5 fruit fly cellular contexts compared by ENCODE assay signal in the genomic region with DNA sequence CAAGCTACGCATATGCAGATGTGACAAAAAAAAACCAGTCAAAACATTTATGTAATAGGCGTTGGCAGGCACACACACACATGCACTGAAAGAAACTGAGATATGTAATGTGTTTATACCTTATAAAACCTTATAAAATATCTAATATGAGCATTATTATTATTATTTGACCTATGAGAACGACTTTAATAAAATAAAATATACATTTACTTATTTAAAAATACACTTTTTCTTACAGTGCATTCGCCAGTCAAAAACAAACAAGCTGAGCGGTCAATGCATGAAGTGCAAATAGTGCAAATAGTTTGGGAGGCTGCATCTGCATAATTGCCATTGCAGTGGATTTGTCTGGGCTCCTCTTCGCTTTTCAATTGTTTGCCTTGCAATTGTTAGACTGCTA.
TF ChIP-seq lines count a peak whose summit lies in the region.

No protein-coding gene starts in this region.

- no peak for TF ChIP-seq CTCF in whole organism, embryonic (GFP tag; optimal IDR thresholded peaks at IDR 0.05; lab: Kevin White, UChicago)

TF ChIP-seq in whole organism, adult, 20 proteins besides CTCF, POLR2A, EP300 and RAD21 (continues in another document):
- TF ChIP-seq cic (GFP tag; optimal IDR thresholded peaks at IDR 0.05; lab: Kevin White, UChicago) (no peak), Clk (GFP tag; optimal IDR thresholded peaks at IDR 0.05; lab: Kevin White, UChicago) (no peak), ovo (GFP tag; optimal IDR thresholded peaks at IDR 0.05; lab: Kevin White, UChicago) (no peak), toe (GFP tag; optimal IDR thresholded peaks at IDR 0.05; lab: Kevin White, UChicago) (no peak), CG5204 (GFP tag; optimal IDR thresholded peaks at IDR 0.05; lab: Kevin White, UChicago) (no peak), pad (GFP tag; optimal IDR thresholded peaks at IDR 0.05; lab: Kevin White, UChicago) (no peak), CG14711 (tag; optimal IDR thresholded peaks at IDR 0.05; lab: Kevin White, UChicago) (peak; percentile 49), Crg-1 (GFP tag; optimal IDR thresholded peaks at IDR 0.05; lab: Kevin White, UChicago) (no peak), CG7045 (GFP tag; optimal IDR thresholded peaks at IDR 0.05; lab: Kevin White, UChicago) (no peak), CG7101 (tag; optimal IDR thresholded peaks at IDR 0.05; lab: Kevin White, UChicago) (peak; percentile 28), CG12768 (GFP tag; optimal IDR thresholded peaks at IDR 0.05; lab: Kevin White, UChicago) (peak; percentile 27), CG11617 (GFP tag; optimal IDR thresholded peaks at IDR 0.05; lab: Kevin White, UChicago) (peak; percentile 0), CG33017 (tag; optimal IDR thresholded peaks at IDR 0.05; lab: Kevin White, UChicago) (no peak), kay (GFP tag; lab: Kevin White, UChicago; ENCODE audit: borderline replicate concordance) (no peak), tj (GFP tag; optimal IDR thresholded peaks at IDR 0.05; lab: Kevin White, UChicago) (peak; percentile 81), Hr96 (GFP tag; optimal IDR thresholded peaks at IDR 0.05; lab: Kevin White, UChicago) (no peak), bab1 (GFP tag; optimal IDR thresholded peaks at IDR 0.05; lab: Kevin White, UChicago) (no peak), Mnt (GFP tag; optimal IDR thresholded peaks at IDR 0.05; lab: Kevin White, UChicago) (no peak)

TF ChIP-seq in whole organism, embryonic, 481 proteins besides CTCF, POLR2A, EP300 and RAD21 (continues in another document):
- TF ChIP-seq NfI (GFP tag; optimal IDR thresholded peaks at IDR 0.05; lab: Kevin White, UChicago) (peak; percentile 28), CG17385 (GFP tag; optimal IDR thresholded peaks at IDR 0.05; lab: Kevin White, UChicago) (peak; percentile 79), vvl (GFP tag; IDR thresholded peaks at IDR 0.05; lab: Robert Waterston, UW) (peak; percentile 87), CG11247 (GFP tag; IDR thresholded peaks at IDR 0.05; lab: Robert Waterston, UW) (peak; percentile 20; the same call in 1 of the 2 replicates), row (GFP tag; IDR thresholded peaks at IDR 0.05; lab: Robert Waterston, UW) (peak; percentile 72), CG12942 (GFP tag; optimal IDR thresholded peaks at IDR 0.05; lab: Kevin White, UChicago) (peak; percentile 54), CG8388 (GFP tag; optimal IDR thresholded peaks at IDR 0.05; lab: Kevin White, UChicago) (peak; percentile 77), CG17912 (GFP tag; optimal IDR thresholded peaks at IDR 0.05; lab: Kevin White, UChicago) (peak; percentile 11), CG8089 (GFP tag; optimal IDR thresholded peaks at IDR 0.05; lab: Kevin White, UChicago) (no peak), Awh (GFP tag; IDR thresholded peaks at IDR 0.05; lab: Robert Waterston, UW) (peak; percentile 80), CG10147 (GFP tag; optimal IDR thresholded peaks at IDR 0.05; lab: Kevin White, UChicago) (peak; percentile 49), Stat92E (GFP tag; optimal IDR thresholded peaks at IDR 0.05; lab: Kevin White, UChicago) (no peak), pum (GFP tag; optimal IDR thresholded peaks at IDR 0.05; lab: Kevin White, UChicago) (peak; percentile 41), ssp (GFP tag; IDR thresholded peaks at IDR 0.05; lab: Robert Waterston, UW) (peak; percentile 38; the same call in 1 of the 2 replicates), sim (GFP tag; IDR thresholded peaks at IDR 0.05; lab: Robert Waterston, UW) (peak; percentile 15; the same call in 1 of the 2 replicates), bsh (GFP tag; optimal IDR thresholded peaks at IDR 0.05; lab: Kevin White, UChicago) (peak in 1 of 2 experiments; percentile 73), CG1024 (GFP tag; IDR thresholded peaks at IDR 0.05; lab: Robert Waterston, UW) (peak; percentile 75)

TF ChIP-seq in whole organism, prepupa, 60 proteins besides CTCF, POLR2A, EP300 and RAD21 (continues in another document):
- peak; percentile 65 for TF ChIP-seq CG32006 (GFP tag; optimal IDR thresholded peaks at IDR 0.05; lab: Kevin White, UChicago)
- TF ChIP-seq Ets21C (GFP tag; optimal IDR thresholded peaks at IDR 0.05; lab: Kevin White, UChicago), result no peak
- TF ChIP-seq CG6808 (GFP tag; optimal IDR thresholded peaks at IDR 0.05; lab: Kevin White, UChicago), result no peak
- TF ChIP-seq Eip75B (GFP tag; optimal IDR thresholded peaks at IDR 0.05; lab: Kevin White, UChicago), result no peak
- peak in 1 of 2 experiments; percentile 43 for TF ChIP-seq salr (GFP tag; optimal IDR thresholded peaks at IDR 0.05; lab: Kevin White, UChicago)
- peak; percentile 17 for TF ChIP-seq dac (GFP tag; optimal IDR thresholded peaks at IDR 0.05; lab: Kevin White, UChicago)
- peak; percentile 59 for TF ChIP-seq svp (GFP tag; lab: Kevin White, UChicago)
- TF ChIP-seq pdm3 (GFP tag; optimal IDR thresholded peaks at IDR 0.05; lab: Kevin White, UChicago), result peak; percentile 46
- TF ChIP-seq Blimp-1 (GFP tag; optimal IDR thresholded peaks at IDR 0.05; lab: Kevin White, UChicago), result no peak
- peak; percentile 92 for TF ChIP-seq CG15336 (GFP tag; IDR thresholded peaks at IDR 0.05; lab: Robert Waterston, UW)
- no peak for TF ChIP-seq Hr38 (GFP tag; optimal IDR thresholded peaks at IDR 0.05; lab: Kevin White, UChicago)
- TF ChIP-seq CG11762 (GFP tag; optimal IDR thresholded peaks at IDR 0.05; lab: Kevin White, UChicago; ENCODE audit: insufficient read depth), result peak; percentile 33
- no peak for TF ChIP-seq esn (GFP tag; optimal IDR thresholded peaks at IDR 0.05; lab: Kevin White, UChicago)
- peak; percentile 38 for TF ChIP-seq CG7368 (GFP tag; optimal IDR thresholded peaks at IDR 0.05; lab: Kevin White, UChicago)
- no peak for TF ChIP-seq Ets96B (tag; optimal IDR thresholded peaks at IDR 0.05; lab: Kevin White, UChicago)
- peak; percentile 60 for TF ChIP-seq OdsH (GFP tag; optimal IDR thresholded peaks at IDR 0.05; lab: Kevin White, UChicago)
- TF ChIP-seq net (GFP tag; optimal IDR thresholded peaks at IDR 0.05; lab: Kevin White, UChicago), result peak; percentile 74
- peak; percentile 8 for TF ChIP-seq CG10669 (GFP tag; optimal IDR thresholded peaks at IDR 0.05; lab: Kevin White, UChicago)

TF ChIP-seq in whole organism, pupa, 21 proteins besides CTCF, POLR2A, EP300 and RAD21 (continues in another document):
- TF ChIP-seq EcR (GFP tag; optimal IDR thresholded peaks at IDR 0.05; lab: Kevin White, UChicago) (no peak), Pif1B (GFP tag; optimal IDR thresholded peaks at IDR 0.05; lab: Kevin White, UChicago) (peak; percentile 57), CG32121 (GFP tag; IDR thresholded peaks at IDR 0.05; lab: Robert Waterston, UW) (peak; percentile 92), rn (GFP tag; IDR thresholded peaks at IDR 0.05; lab: Robert Waterston, UW) (peak; percentile 65; the same call in 1 of the 2 replicates), CG8301 (tag; optimal IDR thresholded peaks at IDR 0.05; lab: Kevin White, UChicago) (peak; percentile 22), fd96Ca (GFP tag; IDR thresholded peaks at IDR 0.05; lab: Robert Waterston, UW) (peak; percentile 62; the same call in 2 of the 3 replicates), Snoo (tag; optimal IDR thresholded peaks at IDR 0.05; lab: Kevin White, UChicago) (peak; percentile 47), CG14655 (GFP tag; optimal IDR thresholded peaks at IDR 0.05; lab: Kevin White, UChicago) (peak; percentile 60), CG10348 (GFP tag; IDR thresholded peaks at IDR 0.05; lab: Robert Waterston, UW) (0 out of 2 replicates have a peak, but pooled peaks have one; percentile 23), CG8159 (tag; optimal IDR thresholded peaks at IDR 0.05; lab: Kevin White, UChicago) (peak; percentile 42), CG15710 (tag; optimal IDR thresholded peaks at IDR 0.05; lab: Kevin White, UChicago) (peak; percentile 20), Ets98B (GFP tag; IDR thresholded peaks at IDR 0.05; lab: Robert Waterston, UW) (peak; percentile 83), CG34367 (tag; optimal IDR thresholded peaks at IDR 0.05; lab: Kevin White, UChicago) (no peak), CG17806 (tag; optimal IDR thresholded peaks at IDR 0.05; lab: Kevin White, UChicago) (peak; percentile 24), CG12605 (GFP tag; IDR thresholded peaks at IDR 0.05; lab: Robert Waterston, UW) (peak; percentile 64; the same call in 1 of the 2 replicates), CG9948 (tag; optimal IDR thresholded peaks at IDR 0.05; lab: Kevin White, UChicago) (peak; percentile 24), Pif1A (GFP tag; optimal IDR thresholded peaks at IDR 0.05; lab: Kevin White, UChicago) (peak; percentile 60), gl (tag; optimal IDR thresholded peaks at IDR 0.05; lab: Kevin White, UChicago) (no peak), CG4496 (GFP tag; IDR thresholded peaks at IDR 0.05; lab: Robert Waterston, UW) (peak; percentile 84)

TF ChIP-seq in whole organism, wandering third instar larva, 38 proteins besides CTCF, POLR2A, EP300 and RAD21:
- TF ChIP-seq sv (GFP tag; optimal IDR thresholded peaks at IDR 0.05; lab: Kevin White, UChicago) (peak; percentile 3), Dif (GFP tag; optimal IDR thresholded peaks at IDR 0.05; lab: Kevin White, UChicago; ENCODE audit: partially characterized antibody) (no peak), h (GFP tag; optimal IDR thresholded peaks at IDR 0.05; lab: Kevin White, UChicago) (peak; percentile 16)
